Worm (Caenorhabditis elegans): ENCODE results near the gene sups-1.

DNA sequence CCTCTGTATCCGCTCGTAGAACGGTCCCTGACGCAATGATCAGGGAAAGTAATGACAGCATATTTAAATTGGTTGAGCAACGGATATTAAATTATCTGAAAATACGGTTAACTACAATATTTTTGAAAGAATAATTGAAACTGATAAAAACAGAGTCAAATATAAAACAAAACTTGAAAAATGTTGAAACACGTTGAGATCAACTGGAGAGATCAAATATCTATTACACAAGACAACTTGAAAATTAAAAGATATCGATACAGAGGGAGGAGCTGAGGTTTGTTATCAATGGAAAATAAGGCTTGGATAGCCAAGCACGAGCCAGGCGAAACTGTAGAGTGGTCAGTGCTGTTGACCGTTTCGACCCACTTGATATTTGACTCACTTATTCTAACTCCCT is 6.6 kb downstream of the sups-1 start, which contains the start of gene C09B8.3:
- TF ChIP-seq ref-1 (GFP tag; conservative IDR thresholded peaks at IDR 0.05) = no peak
- no peak for TF ChIP-seq cog-1 (tag; optimal IDR thresholded peaks at IDR 0.05)
- no peak for TF ChIP-seq tab-1 (GFP tag; IDR thresholded peaks at IDR 0.05)
- TF ChIP-seq flt-1 (GFP tag; IDR thresholded peaks at IDR 0.05) = no peak
- TF ChIP-seq ztf-29 (GFP tag; IDR thresholded peaks at IDR 0.05) = no peak
- TF ChIP-seq ztf-23 (GFP tag; IDR thresholded peaks at IDR 0.05) = no peak
- no peak for TF ChIP-seq T22C8.4 (GFP tag; IDR thresholded peaks at IDR 0.05)
- TF ChIP-seq med-1 (GFP tag; optimal IDR thresholded peaks at IDR 0.05; ENCODE audit: insufficient read depth) = no peak
- TF ChIP-seq klf-2 (GFP tag; conservative IDR thresholded peaks at IDR 0.05) = no peak
